Worm (Caenorhabditis elegans) whole organism, L2 larva: ENCODE data around the gene C01G5.4.
A peak's percentile ranks its signal among the peaks of the same experiment; 100 is the strongest.

Source experiments
- C34F6.9 ChIP-seq: fragments of 150-350 bp; optimal IDR thresholded peaks from 2 replicates; lab custom pipeline; 2014; ENCODE audit warnings: missing biosample characterization, missing genetic modification characterization
- F13H6.1 ChIP-seq: sonication (generic microtip); optimal IDR thresholded peaks from 2 replicates; lab custom pipeline; 2016; ENCODE audit warnings: missing genetic modification characterization, missing compliant biosample characterization
- Y55F3AM.14 ChIP-seq: fragments of 200-800 bp; sonication (Bioruptor generic); optimal IDR thresholded peaks from 2 replicates; lab custom pipeline; 2018; ENCODE audit warnings: mild to moderate bottlenecking, missing genetic modification characterization, missing compliant biosample characterization
- ZK546.5 ChIP-seq: sonication (generic microtip); optimal IDR thresholded peaks from 2 replicates; lab custom pipeline; 2017; ENCODE audit warnings: missing biosample characterization, missing genetic modification characterization
- blmp-1 ChIP-seq: sonication (generic microtip); optimal IDR thresholded peaks from 2 replicates; lab custom pipeline; 2017; ENCODE audit warnings: missing genetic modification characterization, mild to moderate bottlenecking, missing compliant biosample characterization, antibody characterized with exemption, moderate library complexity; ENCODE audit not compliant: insufficient read depth
- ceh-16 ChIP-seq: fragments of 150-350 bp; optimal IDR thresholded peaks from 2 replicates; lab custom pipeline; 2014; ENCODE audit warnings: missing biosample characterization, missing genetic modification characterization
- ceh-82 ChIP-seq: fragments of 150-350 bp; optimal IDR thresholded peaks from 2 replicates; lab custom pipeline; 2014; ENCODE audit warnings: missing biosample characterization, missing genetic modification characterization
- crh-2 ChIP-seq: sonication (generic microtip); optimal IDR thresholded peaks from 2 replicates; lab custom pipeline; 2017; ENCODE audit warnings: missing biosample characterization, missing genetic modification characterization
- elt-3 ChIP-seq: sonication (generic microtip); optimal IDR thresholded peaks from 2 replicates; lab custom pipeline; 2017; ENCODE audit warnings: missing biosample characterization, missing genetic modification characterization
- fos-1 ChIP-seq: fragments of 150-350 bp; optimal IDR thresholded peaks from 2 replicates; lab custom pipeline; 2014; ENCODE audit warnings: missing biosample characterization, missing genetic modification characterization
- gmeb-1 ChIP-seq: fragments of 150-350 bp; optimal IDR thresholded peaks from 2 replicates; lab custom pipeline; 2014; ENCODE audit warnings: missing biosample characterization, missing genetic modification characterization
- lin-11 ChIP-seq: fragments of 150-350 bp; sonication (generic microtip); optimal IDR thresholded peaks from 2 replicates; lab custom pipeline; 2014; ENCODE audit warnings: missing biosample characterization, missing genetic modification characterization, inconsistent platforms, mixed read lengths
- lin-13 ChIP-seq: fragments of 150-350 bp; optimal IDR thresholded peaks from 2 replicates; lab custom pipeline; 2014; ENCODE audit warnings: missing biosample characterization, missing genetic modification reagents, missing genetic modification characterization
- lin-39 ChIP-seq: fragments of 150-350 bp; optimal IDR thresholded peaks from 2 replicates; lab custom pipeline; 2014; ENCODE audit warnings: missing biosample characterization, missing genetic modification reagents, missing genetic modification characterization
- lsy-2 ChIP-seq, 2 experiments: fragments of 150-350 bp in 1 of 2; sonication (generic microtip) in 1 of 2; optimal IDR thresholded peaks; 2 replicates each; lab custom pipeline; 2014 to 2017; ENCODE audit warnings: missing biosample characterization in 2 of 2, missing genetic modification characterization in 2 of 2
- mbf-1 ChIP-seq: sonication (generic microtip); optimal IDR thresholded peaks from 2 replicates; lab custom pipeline; 2017; ENCODE audit warnings: missing biosample characterization, missing genetic modification characterization
- mdl-1 ChIP-seq, 2 experiments: fragments of 150-350 bp in 1 of 2; sonication (generic microtip) in 1 of 2; optimal IDR thresholded peaks; 2 replicates each; lab custom pipeline; 2017; ENCODE audit warnings: missing biosample characterization in 2 of 2, missing genetic modification characterization in 2 of 2
- nhr-10 ChIP-seq: sonication (generic microtip); optimal IDR thresholded peaks from 2 replicates; lab custom pipeline; 2017; ENCODE audit warnings: missing biosample characterization, missing genetic modification characterization
- nhr-12 ChIP-seq: fragments of 150-350 bp; optimal IDR thresholded peaks from 2 replicates; lab custom pipeline; 2014; ENCODE audit warnings: missing biosample characterization, missing genetic modification characterization
- nhr-129 ChIP-seq: fragments of 150-350 bp; optimal IDR thresholded peaks from 2 replicates; lab custom pipeline; 2014; ENCODE audit warnings: missing biosample characterization, missing genetic modification characterization
- nhr-21 ChIP-seq: fragments of 150-350 bp; optimal IDR thresholded peaks from 2 replicates; lab custom pipeline; 2014; ENCODE audit warnings: missing biosample characterization, missing genetic modification characterization
- nhr-23 ChIP-seq: fragments of 150-350 bp; optimal IDR thresholded peaks from 2 replicates; lab custom pipeline; 2014; ENCODE audit warnings: missing biosample characterization, missing genetic modification reagents, missing genetic modification characterization
- nhr-25 ChIP-seq: fragments of 150-350 bp; sonication (generic microtip); optimal IDR thresholded peaks from 3 replicates; lab custom pipeline; 2014; ENCODE audit warnings: missing biosample characterization, missing genetic modification characterization
- nhr-77 ChIP-seq: fragments of 150-350 bp; optimal IDR thresholded peaks from 2 replicates; lab custom pipeline; 2014; ENCODE audit warnings: missing biosample characterization, missing genetic modification characterization
- sem-4 ChIP-seq: fragments of 150-350 bp; optimal IDR thresholded peaks from 2 replicates; lab custom pipeline; 2014; ENCODE audit warnings: missing biosample characterization, missing genetic modification reagents, missing genetic modification characterization
- skn-1 ChIP-seq: sonication (generic microtip); optimal IDR thresholded peaks from 2 replicates; lab custom pipeline; 2017; ENCODE audit warnings: missing biosample characterization, missing genetic modification characterization
- sma-3 ChIP-seq: sonication (generic microtip); optimal IDR thresholded peaks from 2 replicates; lab custom pipeline; 2016; ENCODE audit warnings: missing genetic modification reagents, missing genetic modification characterization, missing compliant biosample characterization
- sma-9 ChIP-seq, 2 experiments: fragments of 150-350 bp in 1 of 2; sonication (generic microtip) in 1 of 2; optimal IDR thresholded peaks; 2 replicates each; lab custom pipeline; 2014 to 2016; ENCODE audit warnings: missing genetic modification characterization in 2 of 2, mild to moderate bottlenecking in 1 of 2, missing biosample characterization in 1 of 2, missing compliant biosample characterization in 1 of 2, missing genetic modification reagents in 1 of 2, moderate library complexity in 1 of 2
- snpc-4 ChIP-seq: fragments of 150-350 bp; optimal IDR thresholded peaks from 2 replicates; lab custom pipeline; 2014; ENCODE audit warnings: missing biosample characterization, missing genetic modification characterization
- unc-55 ChIP-seq: fragments of 150-350 bp; sonication (generic microtip); optimal IDR thresholded peaks from 3 replicates; lab custom pipeline; 2014; ENCODE audit warnings: missing biosample characterization, missing genetic modification reagents, missing genetic modification characterization
- ztf-11 ChIP-seq: sonication (generic microtip); optimal IDR thresholded peaks from 2 replicates; lab custom pipeline; 2017; ENCODE audit warnings: missing biosample characterization, missing genetic modification characterization
- ztf-4 ChIP-seq: fragments of 150-350 bp; optimal IDR thresholded peaks from 2 replicates; lab custom pipeline; 2014; ENCODE audit warnings: missing biosample characterization, missing genetic modification characterization

Gene C01G5.4

DNA sequence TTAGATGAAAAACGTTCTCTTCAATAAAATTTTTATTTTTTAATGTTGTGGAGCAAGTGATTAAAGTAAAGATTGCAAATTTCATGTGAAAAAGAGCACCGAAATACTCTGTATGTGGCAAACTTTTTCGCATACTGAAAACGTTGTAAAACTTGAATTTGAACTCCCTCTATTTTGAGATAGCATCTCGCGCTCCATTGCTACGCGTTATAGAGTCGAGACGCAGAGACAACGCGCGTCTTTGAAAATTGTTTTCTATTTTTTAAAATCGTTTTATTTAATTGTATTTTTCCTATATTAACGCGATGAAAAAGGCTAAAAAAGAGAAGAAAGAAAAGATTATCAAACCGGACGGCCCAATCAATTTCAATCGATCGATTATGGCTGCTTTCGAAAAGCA, 17.1 kb downstream of the C01G5.4 start, which contains the start of gene fan-1:
Gene fan-1 (plus strand): TSS at position 78 of the 400 bp plus-strand sequence.
- TF ChIP-seq nhr-12 (tag; lab: Kevin White, UChicago) (no peak), snpc-4 (peak; percentile 5), C34F6.9 (tag; lab: Kevin White, UChicago) (peak; percentile 70), gmeb-1 (tag; lab: Kevin White, UChicago) (peak; percentile 97), unc-55 (GFP tag; lab: Kevin White, UChicago) (peak; percentile 93), elt-3 (no peak), nhr-23 (tag; lab: Kevin White, UChicago) (no peak), nhr-129 (tag; lab: Kevin White, UChicago) (peak; percentile 56), crh-2 (tag; lab: Kevin White, UChicago) (peak; percentile 30), Y55F3AM.14 (no peak), ZK546.5 (no peak), sma-3 (GFP tag; lab: Kevin White, UChicago) (peak; percentile 39), mdl-1 (tag; optimal IDR thresholded peaks at IDR 0.05; lab: Kevin White, UChicago) (no peak), blmp-1 (tag; lab: Kevin White, UChicago) (no peak), nhr-77 (tag; lab: Kevin White, UChicago) (no peak), nhr-25 (tag; lab: Kevin White, UChicago) (peak; percentile 9), sma-9 (GFP tag; optimal IDR thresholded peaks at IDR 0.05; lab: Kevin White, UChicago) (peak; percentile 72), sma-9 (tag; optimal IDR thresholded peaks at IDR 0.05; lab: Kevin White, UChicago) (no peak), lin-13 (peak; percentile 69), nhr-21 (tag; lab: Kevin White, UChicago) (peak; percentile 23), fos-1 (tag; lab: Kevin White, UChicago) (peak; percentile 23), F13H6.1 (peak; percentile 38), sem-4 (tag; lab: Kevin White, UChicago) (peak; percentile 20), lsy-2 (tag; optimal IDR thresholded peaks at IDR 0.05; lab: Kevin White, UChicago) (peak; percentile 43 to 80)

DNA sequence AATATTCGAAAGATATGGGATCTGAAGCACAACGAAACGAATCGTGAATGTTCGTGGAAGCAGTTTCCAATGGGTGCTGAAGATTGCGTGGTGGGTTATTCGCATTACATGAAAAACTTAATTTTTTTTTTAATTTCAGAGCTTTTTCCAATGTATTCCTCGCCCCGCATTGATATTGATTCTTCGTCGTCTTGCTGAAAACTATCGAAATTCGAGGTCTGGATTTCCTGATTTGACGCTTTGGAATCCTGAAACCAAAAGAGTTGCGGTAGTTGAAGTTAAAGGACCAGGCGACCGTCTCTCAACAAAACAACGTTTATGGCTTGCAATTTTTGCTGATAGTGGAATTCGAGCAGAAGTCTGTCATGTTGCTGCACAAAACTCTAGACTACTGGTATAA, 20.5 kb downstream of the C01G5.4 start:
- TF ChIP-seq C34F6.9 (tag; lab: Kevin White, UChicago): no peak
- no peak for TF ChIP-seq ztf-4 (tag; lab: Kevin White, UChicago)
- TF ChIP-seq ztf-11: no peak
- TF ChIP-seq blmp-1 (tag; lab: Kevin White, UChicago): no peak
- no peak for TF ChIP-seq lin-11 (tag; lab: Kevin White, UChicago)
- TF ChIP-seq lsy-2 (tag; optimal IDR thresholded peaks at IDR 0.05; lab: Kevin White, UChicago): no peak
- TF ChIP-seq ceh-82 (tag; lab: Kevin White, UChicago): no peak
- TF ChIP-seq gmeb-1 (tag; lab: Kevin White, UChicago): no peak
- no peak for TF ChIP-seq nhr-10 (tag; lab: Kevin White, UChicago)

DNA sequence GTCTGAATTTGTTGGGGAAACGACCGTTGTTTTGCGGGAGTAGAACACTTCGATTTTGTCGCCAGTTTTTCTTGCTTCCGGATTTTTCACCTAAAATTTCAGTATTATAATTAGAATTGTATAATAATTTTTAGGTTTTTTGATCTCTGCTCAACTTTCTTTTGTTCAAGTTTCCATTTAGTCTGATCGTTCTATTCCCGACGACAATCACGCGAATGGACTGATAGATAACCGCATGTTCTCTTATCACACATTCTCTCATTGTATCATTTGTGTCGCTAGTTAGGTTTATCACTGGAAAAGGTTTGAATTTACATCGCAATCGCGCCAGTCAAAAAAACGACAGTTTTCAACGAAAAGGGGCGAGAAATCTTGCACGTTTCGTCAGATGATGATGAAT, 23.3 kb downstream of the C01G5.4 start:
- peak in 1 of 2 experiments; percentile 17 for TF ChIP-seq lsy-2 (tag; optimal IDR thresholded peaks at IDR 0.05; lab: Kevin White, UChicago)
- TF ChIP-seq sma-3 (GFP tag; lab: Kevin White, UChicago): peak; percentile 26
- no peak for TF ChIP-seq mbf-1 (tag; lab: Kevin White, UChicago)
- TF ChIP-seq sma-9 (GFP tag; optimal IDR thresholded peaks at IDR 0.05; lab: Kevin White, UChicago): peak; percentile 83
- no peak for TF ChIP-seq sma-9 (tag; optimal IDR thresholded peaks at IDR 0.05; lab: Kevin White, UChicago)
- no peak for TF ChIP-seq lin-11 (tag; lab: Kevin White, UChicago)
- TF ChIP-seq crh-2 (tag; lab: Kevin White, UChicago): peak; percentile 47
- no peak for TF ChIP-seq skn-1 (tag; lab: Kevin White, UChicago)
- no peak for TF ChIP-seq nhr-25 (tag; lab: Kevin White, UChicago)
- no peak for TF ChIP-seq ceh-16
- no peak for TF ChIP-seq C34F6.9 (tag; lab: Kevin White, UChicago)
- no peak for TF ChIP-seq elt-3
- TF ChIP-seq lin-39 (tag; lab: Kevin White, UChicago): no peak
- TF ChIP-seq fos-1 (tag; lab: Kevin White, UChicago): peak; percentile 97
- no peak for TF ChIP-seq nhr-12 (tag; lab: Kevin White, UChicago)
- TF ChIP-seq nhr-129 (tag; lab: Kevin White, UChicago): peak; percentile 7
- TF ChIP-seq gmeb-1 (tag; lab: Kevin White, UChicago): peak; percentile 23
- peak; percentile 15 for TF ChIP-seq nhr-21 (tag; lab: Kevin White, UChicago)
- TF ChIP-seq, all 48 proteins: peak for 8
